Worm (Caenorhabditis elegans) whole organism, L4 larva: ENCODE results near the gene F01G12.18.

Experiments
- D1046.2 ChIP-seq: fragments of 200-800 bp; sonication (Bioruptor generic); IDR thresholded peaks from 2 replicates; pipeline ENCODE4 v1.3.6; 2022; ENCODE audit warnings: missing genetic modification characterization, missing compliant biosample characterization
- F37D6.2 ChIP-seq: sonication (generic microtip); optimal IDR thresholded peaks from 2 replicates; lab custom pipeline; 2016; ENCODE audit warnings: mild to moderate bottlenecking, missing genetic modification characterization, missing compliant biosample characterization
- F49E8.2 ChIP-seq: sonication (generic microtip); optimal IDR thresholded peaks from 2 replicates; lab custom pipeline; 2016; ENCODE audit warnings: missing compliant biosample characterization, mild to moderate bottlenecking, missing genetic modification characterization, borderline replicate concordance
- T26A8.4 ChIP-seq: fragments of 200-800 bp; sonication (Bioruptor generic); IDR thresholded peaks from 2 replicates; pipeline ENCODE4 v1.3.6; 2022; ENCODE audit warnings: missing genetic modification characterization, missing compliant biosample characterization
- Y105C5A.15 ChIP-seq: fragments of 200-800 bp; sonication (Bioruptor generic); IDR thresholded peaks from 2 replicates; pipeline ENCODE4 v1.3.6; 2022; ENCODE audit warnings: missing genetic modification characterization, missing compliant biosample characterization
- Y48G9A.11 ChIP-seq: fragments of 200-800 bp; sonication (Bioruptor generic); IDR thresholded peaks from 2 replicates; pipeline ENCODE4 v1.3.6; 2022; ENCODE audit warnings: missing genetic modification reagents, missing genetic modification characterization, missing compliant biosample characterization
- Y5F2A.4 ChIP-seq: fragments of 200-800 bp; sonication (Bioruptor generic); optimal IDR thresholded peaks from 2 replicates; lab custom pipeline; 2018; ENCODE audit warnings: mild to moderate bottlenecking, missing genetic modification characterization, missing compliant biosample characterization
- Y75B8A.6 ChIP-seq: fragments of 200-800 bp; sonication (Bioruptor generic); IDR thresholded peaks from 2 replicates; pipeline ENCODE4 v1.3.6; 2022; ENCODE audit warnings: missing genetic modification reagents, missing genetic modification characterization, missing compliant biosample characterization
- ZK546.5 ChIP-seq, 2 experiments: sonication (generic microtip); optimal IDR thresholded peaks; 2 replicates each; lab custom pipeline; 2017; ENCODE audit warnings: missing biosample characterization in 2 of 2, missing genetic modification characterization in 2 of 2
- ama-1 ChIP-seq: fragments of 150-350 bp; optimal IDR thresholded peaks from 2 replicates; lab custom pipeline; 2014; ENCODE audit warnings: inconsistent platforms, mixed read lengths
- attf-4 ChIP-seq: sonication (generic microtip); optimal IDR thresholded peaks from 3 replicates; lab custom pipeline; 2017; ENCODE audit warnings: missing biosample characterization, missing genetic modification characterization
- ceh-44 ChIP-seq: fragments of 200-800 bp; sonication (Bioruptor generic); IDR thresholded peaks from 2 replicates; pipeline ENCODE4 v1.3.6; 2022; ENCODE audit warnings: missing genetic modification reagents, missing genetic modification characterization, missing compliant biosample characterization
- ces-1 ChIP-seq: fragments of 150-350 bp; sonication (generic microtip); optimal IDR thresholded peaks from 4 replicates; lab custom pipeline; 2014; ENCODE audit warnings: missing biosample characterization, missing genetic modification reagents, missing genetic modification characterization
- cey-2 ChIP-seq: sonication (generic microtip); optimal IDR thresholded peaks from 3 replicates; lab custom pipeline; 2017; ENCODE audit warnings: missing genetic modification characterization, mild to moderate bottlenecking, missing compliant biosample characterization, antibody characterized with exemption, borderline replicate concordance; ENCODE audit not compliant: insufficient read depth
- daf-16 ChIP-seq, 3 experiments: sonication (generic microtip); optimal IDR thresholded peaks; 2 replicates each; lab custom pipeline; 2016 to 2017; ENCODE audit warnings: missing genetic modification characterization in 3 of 3, missing genetic modification reagents in 3 of 3, mild to moderate bottlenecking in 2 of 3, missing compliant biosample characterization in 2 of 3, missing biosample characterization in 1 of 3, moderate library complexity in 1 of 3
- daf-8 ChIP-seq: fragments of 200-800 bp; sonication (Bioruptor generic); IDR thresholded peaks from 2 replicates; pipeline ENCODE4 v1.3.6; 2022; ENCODE audit warnings: missing genetic modification characterization, missing compliant biosample characterization
- dmd-9 ChIP-seq: fragments of 200-800 bp; sonication (Bioruptor generic); IDR thresholded peaks from 2 replicates; pipeline ENCODE4 v1.3.6; 2022; ENCODE audit warnings: missing genetic modification reagents, missing genetic modification characterization, missing compliant biosample characterization
- dpl-1 ChIP-seq: fragments of 150-350 bp; optimal IDR thresholded peaks from 2 replicates; lab custom pipeline; 2014; ENCODE audit warnings: missing biosample characterization, missing genetic modification reagents, missing genetic modification characterization
- duxl-1 ChIP-seq: sonication (generic microtip); optimal IDR thresholded peaks from 2 replicates; lab custom pipeline; 2016; ENCODE audit warnings: mild to moderate bottlenecking, missing genetic modification characterization, moderate library complexity, missing compliant biosample characterization; ENCODE audit not compliant: poor library complexity
- fkh-10 ChIP-seq: fragments of 150-350 bp; optimal IDR thresholded peaks from 2 replicates; lab custom pipeline; 2014; ENCODE audit warnings: missing biosample characterization, missing genetic modification reagents, missing genetic modification characterization
- fos-1 ChIP-seq: fragments of 150-350 bp; optimal IDR thresholded peaks from 2 replicates; lab custom pipeline; 2014; ENCODE audit warnings: missing biosample characterization, missing genetic modification characterization
- hif-1 ChIP-seq, 2 experiments: sonication (generic microtip); optimal IDR thresholded peaks; 2 replicates each; lab custom pipeline; 2016 to 2017; ENCODE audit warnings: missing compliant biosample characterization in 2 of 2, missing genetic modification characterization in 2 of 2, missing genetic modification reagents in 2 of 2, missing genotype in 2 of 2, mild to moderate bottlenecking in 1 of 2
- hlh-11 ChIP-seq: fragments of 200-800 bp; sonication (Bioruptor generic); optimal IDR thresholded peaks from 2 replicates; lab custom pipeline; 2018; ENCODE audit warnings: mild to moderate bottlenecking, missing genetic modification characterization, missing compliant biosample characterization
- hmg-1.1 ChIP-seq: fragments of 200-800 bp; sonication (Bioruptor generic); IDR thresholded peaks from 2 replicates; pipeline ENCODE4 v1.3.6; 2022; ENCODE audit warnings: missing genetic modification reagents, missing genetic modification characterization, missing compliant biosample characterization
- lim-7 ChIP-seq: fragments of 200-800 bp; sonication (Bioruptor generic); IDR thresholded peaks from 2 replicates; pipeline ENCODE4 v1.3.6; 2022; ENCODE audit warnings: missing genetic modification characterization, missing compliant biosample characterization
- lin-13 ChIP-seq: fragments of 150-350 bp; optimal IDR thresholded peaks from 2 replicates; lab custom pipeline; 2014; ENCODE audit warnings: missing biosample characterization, missing genetic modification reagents, missing genetic modification characterization
- lin-15B ChIP-seq: fragments of 150-350 bp; sonication (generic microtip); optimal IDR thresholded peaks from 3 replicates; lab custom pipeline; 2014; ENCODE audit warnings: missing biosample characterization, missing genetic modification characterization
- lin-29 ChIP-seq: fragments of 200-800 bp; sonication (Bioruptor generic); IDR thresholded peaks from 2 replicates; pipeline ENCODE4 v1.3.6; 2022; ENCODE audit warnings: missing genetic modification reagents, missing genetic modification characterization, missing compliant biosample characterization
- lin-38 ChIP-seq: fragments of 200-800 bp; sonication (Bioruptor generic); IDR thresholded peaks from 2 replicates; pipeline ENCODE4 v1.3.6; 2022; ENCODE audit warnings: missing genetic modification reagents, missing genetic modification characterization, missing compliant biosample characterization
- lsy-2 ChIP-seq, 2 experiments: fragments of 150-350 bp in 1 of 2; sonication (generic microtip) in 1 of 2; optimal IDR thresholded peaks; 2 replicates each; lab custom pipeline; 2014 to 2017; ENCODE audit warnings: missing biosample characterization in 2 of 2, missing genetic modification characterization in 2 of 2
- madf-5 ChIP-seq, 2 experiments: fragments of 200-800 bp; sonication (Bioruptor generic); IDR thresholded peaks; 2 replicates each; pipeline ENCODE4 v1.3.6; 2022; ENCODE audit warnings: missing compliant biosample characterization in 2 of 2, missing genetic modification characterization in 2 of 2
- mes-2 ChIP-seq: sonication (generic microtip); optimal IDR thresholded peaks from 2 replicates; lab custom pipeline; 2016; ENCODE audit warnings: missing genotype, mild to moderate bottlenecking, missing genetic modification characterization, missing compliant biosample characterization; ENCODE audit not compliant: poor library complexity, severe bottlenecking
- nhr-11 ChIP-seq: fragments of 150-350 bp; optimal IDR thresholded peaks from 2 replicates; lab custom pipeline; 2014; ENCODE audit warnings: missing biosample characterization, missing genetic modification characterization
- nhr-111 ChIP-seq: fragments of 200-800 bp; sonication (Bioruptor generic); optimal IDR thresholded peaks from 2 replicates; lab custom pipeline; 2018; ENCODE audit warnings: mild to moderate bottlenecking, missing genetic modification characterization, missing compliant biosample characterization
- nhr-28 ChIP-seq: fragments of 150-350 bp; optimal IDR thresholded peaks from 2 replicates; lab custom pipeline; 2014; ENCODE audit warnings: missing biosample characterization, missing genetic modification characterization
- nhr-48 ChIP-seq: sonication (generic microtip); optimal IDR thresholded peaks from 2 replicates; lab custom pipeline; 2016; ENCODE audit warnings: mild to moderate bottlenecking, missing genetic modification characterization, missing compliant biosample characterization
- pha-4 ChIP-seq, 2 experiments: fragments of 150-350 bp in 1 of 2; fragments of 200-800 bp in 1 of 2; sonication (Bioruptor generic) in 1 of 2; IDR thresholded peaks in 1 of 2; optimal IDR thresholded peaks in 1 of 2; 2 replicates each; pipeline versions ENCODE4 v1.3.6 to Lab custom; 2014 to 2022; ENCODE audit warnings: missing genetic modification characterization in 2 of 2, missing genetic modification reagents in 2 of 2, missing biosample characterization in 1 of 2, missing compliant biosample characterization in 1 of 2
- php-3 ChIP-seq: fragments of 200-800 bp; sonication (Bioruptor generic); IDR thresholded peaks from 2 replicates; pipeline ENCODE4 v1.3.6; 2022; ENCODE audit warnings: missing genetic modification reagents, missing genetic modification characterization, missing compliant biosample characterization
- snpc-1.2 ChIP-seq: fragments of 200-800 bp; sonication (Bioruptor generic); IDR thresholded peaks from 2 replicates; pipeline ENCODE4 v1.3.6; 2022; ENCODE audit warnings: missing genetic modification reagents, missing genetic modification characterization, missing compliant biosample characterization
- snpc-4 ChIP-seq: fragments of 150-350 bp; optimal IDR thresholded peaks from 2 replicates; lab custom pipeline; 2014; ENCODE audit warnings: missing biosample characterization, missing genetic modification characterization
- spr-1 ChIP-seq: sonication (generic microtip); optimal IDR thresholded peaks from 2 replicates; lab custom pipeline; 2016; ENCODE audit warnings: mild to moderate bottlenecking, missing genetic modification characterization, missing compliant biosample characterization
- unc-130 ChIP-seq: sonication (generic microtip); optimal IDR thresholded peaks from 2 replicates; lab custom pipeline; 2016; ENCODE audit warnings: missing genetic modification reagents, missing genetic modification characterization, missing compliant biosample characterization
- unc-39 ChIP-seq: sonication (generic microtip); optimal IDR thresholded peaks from 2 replicates; lab custom pipeline; 2017; ENCODE audit warnings: missing biosample characterization, missing genetic modification characterization
- vab-7 ChIP-seq: fragments of 200-800 bp; sonication (Bioruptor generic); IDR thresholded peaks from 2 replicates; pipeline ENCODE4 v1.3.6; 2022; ENCODE audit warnings: missing genetic modification reagents, missing genetic modification characterization, missing compliant biosample characterization
- zag-1 ChIP-seq: fragments of 150-350 bp; optimal IDR thresholded peaks from 2 replicates; lab custom pipeline; 2014; ENCODE audit warnings: missing biosample characterization, missing genetic modification characterization
- zfp-2 ChIP-seq: sonication (generic microtip); optimal IDR thresholded peaks from 2 replicates; lab custom pipeline; 2016; ENCODE audit warnings: mild to moderate bottlenecking, missing genetic modification characterization, missing compliant biosample characterization
- zfp-3 ChIP-seq: fragments of 200-800 bp; sonication (Bioruptor generic); conservative IDR thresholded peaks from 2 replicates; pipeline ENCODE4 v1.3.6; 2022; ENCODE audit warnings: missing genetic modification reagents, missing genetic modification characterization, missing compliant biosample characterization
- zip-2 ChIP-seq: fragments of 150-350 bp; optimal IDR thresholded peaks from 2 replicates; lab custom pipeline; 2014; ENCODE audit warnings: missing biosample characterization, missing genetic modification characterization
- ztf-7 ChIP-seq: fragments of 150-350 bp; optimal IDR thresholded peaks from 2 replicates; lab custom pipeline; 2014; ENCODE audit warnings: missing biosample characterization, missing genetic modification characterization

The F01G12.18 gene

DNA sequence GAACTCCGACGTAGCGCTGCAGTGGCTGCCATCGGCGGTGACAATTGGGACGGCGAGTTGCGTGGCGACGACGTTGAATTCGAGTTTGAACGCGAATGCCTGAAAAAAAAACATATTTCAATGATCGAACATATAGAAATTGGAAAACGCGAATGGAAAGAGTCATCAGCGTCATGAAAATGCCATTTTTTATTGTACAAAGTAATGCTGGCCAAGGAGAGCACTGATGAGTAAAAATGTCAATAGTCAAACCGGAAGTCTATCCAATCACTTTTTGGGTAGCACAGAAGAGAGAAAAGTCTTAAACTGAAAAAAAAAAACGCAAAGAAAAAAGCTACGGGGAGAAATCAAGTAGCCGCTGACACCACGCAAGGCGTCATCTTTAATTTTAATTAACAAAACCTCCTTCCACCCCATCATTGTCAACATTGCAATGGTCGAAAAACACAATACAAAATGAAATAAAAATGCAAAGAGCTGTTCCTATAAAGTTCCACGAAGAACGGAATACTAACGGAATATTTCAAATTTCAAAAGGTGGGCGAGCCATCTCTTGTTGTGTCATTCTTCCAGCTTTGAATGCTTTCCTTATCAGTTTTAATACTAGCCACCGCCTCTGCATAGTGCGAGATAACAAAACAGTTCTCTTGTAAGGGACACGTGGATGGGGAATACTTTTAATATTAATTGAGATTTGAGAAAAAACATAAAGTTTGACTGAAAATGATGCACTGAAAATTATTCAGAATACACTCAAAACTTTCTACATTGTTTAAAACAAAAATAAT is 15.1 kb upstream of the F01G12.18 start:
- no peak for TF ChIP-seq lin-38 (GFP tag; lab: Robert Waterston, UW)
- no peak for TF ChIP-seq daf-8 (GFP tag; lab: Robert Waterston, UW)
- no peak for TF ChIP-seq zfp-3
- TF ChIP-seq snpc-1.2 (GFP tag; lab: Robert Waterston, UW), result no peak
- TF ChIP-seq lim-7 (GFP tag; lab: Robert Waterston, UW), result no peak
- TF ChIP-seq nhr-111 (GFP tag; lab: Kevin White, UChicago), result no peak
- no peak for TF ChIP-seq hmg-1.1 (GFP tag; lab: Robert Waterston, UW)
- TF ChIP-seq duxl-1 (tag; lab: Kevin White, UChicago), result no peak
- no peak for TF ChIP-seq daf-16 (GFP tag; optimal IDR thresholded peaks at IDR 0.05; lab: Kevin White, UChicago)
- peak; percentile 23 for TF ChIP-seq daf-16 (tag; optimal IDR thresholded peaks at IDR 0.05; lab: Kevin White, UChicago)
- TF ChIP-seq T26A8.4, result no peak
- TF ChIP-seq spr-1 (tag; lab: Kevin White, UChicago), result no peak
- TF ChIP-seq snpc-4 (tag; lab: Kevin White, UChicago), result no peak
- TF ChIP-seq zag-1 (tag; lab: Kevin White, UChicago), result no peak
- TF ChIP-seq zfp-2, result no peak
- no peak for TF ChIP-seq ama-1 (lab: Kevin White, UChicago)
- TF ChIP-seq madf-5 (GFP tag; IDR thresholded peaks at IDR 0.05; lab: Robert Waterston, UW), result no peak
- TF ChIP-seq fkh-10 (GFP tag; lab: Kevin White, UChicago), result no peak
- no peak for TF ChIP-seq ZK546.5 (tag; optimal IDR thresholded peaks at IDR 0.05; lab: Kevin White, UChicago)
- TF ChIP-seq vab-7 (GFP tag; lab: Robert Waterston, UW), result no peak
- TF ChIP-seq ces-1 (GFP tag; lab: Kevin White, UChicago), result no peak
- TF ChIP-seq Y48G9A.11 (GFP tag; lab: Robert Waterston, UW), result no peak
- no peak for TF ChIP-seq F37D6.2 (tag; lab: Kevin White, UChicago)
- peak; percentile 33 for TF ChIP-seq nhr-28 (tag; lab: Kevin White, UChicago)
- TF ChIP-seq unc-130 (GFP tag; lab: Kevin White, UChicago), result no peak
- no peak for TF ChIP-seq F49E8.2 (tag; lab: Kevin White, UChicago)
- TF ChIP-seq nhr-11 (tag; lab: Kevin White, UChicago), result no peak
- TF ChIP-seq ceh-44, result no peak
- TF ChIP-seq nhr-48, result no peak
- no peak for TF ChIP-seq fos-1 (tag; lab: Kevin White, UChicago)
- no peak for TF ChIP-seq lin-13 (GFP tag; lab: Kevin White, UChicago)
- no peak for TF ChIP-seq D1046.2 (GFP tag; lab: Robert Waterston, UW)
- no peak for TF ChIP-seq lin-29
- TF ChIP-seq pha-4 (GFP tag; IDR thresholded peaks at IDR 0.05; lab: Robert Waterston, UW), result no peak
- no peak for TF ChIP-seq pha-4 (tag; optimal IDR thresholded peaks at IDR 0.05; lab: Kevin White, UChicago)
- no peak for TF ChIP-seq lin-15B (tag; lab: Kevin White, UChicago)
- no peak for TF ChIP-seq hif-1 (tag; optimal IDR thresholded peaks at IDR 0.05; lab: Kevin White, UChicago)
- no peak for TF ChIP-seq php-3
- TF ChIP-seq Y105C5A.15, result no peak
- TF ChIP-seq Y75B8A.6 (GFP tag; lab: Robert Waterston, UW), result no peak
- TF ChIP-seq Y5F2A.4 (GFP tag; lab: Kevin White, UChicago), result no peak
- TF ChIP-seq dpl-1, result no peak
- TF ChIP-seq dmd-9 (GFP tag; lab: Robert Waterston, UW), result no peak
- TF ChIP-seq mes-2 (tag; lab: Kevin White, UChicago), result no peak
- TF ChIP-seq cey-2 (tag; lab: Kevin White, UChicago), result no peak
- no peak for TF ChIP-seq zip-2 (tag; lab: Kevin White, UChicago)
- TF ChIP-seq ztf-7 (tag; lab: Kevin White, UChicago), result no peak
- TF ChIP-seq attf-4 (tag; lab: Kevin White, UChicago), result no peak
- no peak for TF ChIP-seq lsy-2 (tag; optimal IDR thresholded peaks at IDR 0.05; lab: Kevin White, UChicago)
- TF ChIP-seq hlh-11 (tag; lab: Kevin White, UChicago), result peak; percentile 23
- TF ChIP-seq unc-39 (tag; lab: Kevin White, UChicago), result no peak
